Worm (Caenorhabditis elegans) whole organism, midembryonic: ENCODE results near the gene M05D6.5.

Experiments
- cog-1 ChIP-seq: sonication (generic microtip); optimal IDR thresholded peaks from 2 replicates; lab custom pipeline; 2016; ENCODE audit warnings: missing genetic modification characterization, missing compliant biosample characterization
- flt-1 ChIP-seq: fragments of 200-800 bp; sonication (Bioruptor generic); IDR thresholded peaks from 2 replicates; pipeline ENCODE4 v1.3.6; 2022; ENCODE audit warnings: missing genetic modification characterization, missing compliant biosample characterization
- klf-2 ChIP-seq: fragments of 200-800 bp; sonication (Bioruptor generic); conservative IDR thresholded peaks from 2 replicates; pipeline ENCODE4 v1.3.6; 2022; ENCODE audit warnings: missing genetic modification reagents, missing genetic modification characterization, missing compliant biosample characterization
- ref-1 ChIP-seq: fragments of 200-800 bp; sonication (Bioruptor generic); conservative IDR thresholded peaks from 2 replicates; pipeline ENCODE4 v1.3.6; 2022; ENCODE audit warnings: missing genetic modification reagents, missing genetic modification characterization, missing compliant biosample characterization
- ztf-29 ChIP-seq: fragments of 200-800 bp; sonication (Bioruptor generic); IDR thresholded peaks from 2 replicates; pipeline ENCODE4 v1.3.6; 2022; ENCODE audit warnings: missing genetic modification reagents, missing genetic modification characterization, missing compliant biosample characterization

The M05D6.5 gene

ce11 chrII:8431954-8432353 lies 50.0 kb downstream of the M05D6.5 start, which contains the start of gene acp-2:
Gene acp-2 (minus strand): TSS chrII:8432054.
- TF ChIP-seq ref-1 (GFP tag; lab: Robert Waterston, UW) (no peak), cog-1 (tag; lab: Kevin White, UChicago) (no peak), klf-2 (no peak), ztf-29 (GFP tag; lab: Robert Waterston, UW) (no peak), flt-1 (GFP tag; lab: Robert Waterston, UW) (no peak)
